Fruit fly (Drosophila melanogaster): ENCODE data around the gene croc.

The croc gene

DNA sequence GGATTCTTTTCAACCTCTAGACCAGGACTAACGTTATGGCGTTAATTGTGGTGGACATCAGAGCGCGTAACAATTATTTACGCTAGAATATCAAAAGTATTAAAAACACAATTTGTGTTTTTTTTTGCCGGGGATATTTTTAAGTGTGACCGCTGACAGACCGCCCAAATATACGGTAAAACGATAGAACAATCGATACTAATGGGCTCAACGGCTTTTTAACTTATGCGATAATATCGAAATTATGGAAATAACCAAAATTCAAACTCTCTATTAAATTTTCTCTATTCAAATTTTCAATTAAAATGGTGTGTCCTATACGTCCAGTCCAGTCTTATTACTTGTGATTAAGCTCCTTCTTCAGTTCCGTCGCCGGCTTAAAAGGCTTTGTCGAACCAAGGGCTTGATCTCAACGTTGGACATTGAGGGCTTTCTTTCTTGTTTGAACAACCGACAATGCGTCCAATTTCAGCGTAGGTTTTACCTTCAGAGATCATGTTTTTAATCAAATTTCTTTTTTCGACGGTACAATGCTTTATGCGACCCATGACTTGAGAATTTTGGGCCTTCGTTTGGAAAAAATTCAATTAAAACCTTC is 35.0 kb downstream of the croc start, which contains the start of gene CG5664:
CG5664 (minus strand) TSS at position 148 of the 598 bp plus-strand sequence.
- TF ChIP-seq CG18764 (GFP tag; optimal IDR thresholded peaks at IDR 0.05) (no peak), disco-r (GFP tag; optimal IDR thresholded peaks at IDR 0.05) (no peak), E2f2 (GFP tag; IDR thresholded peaks at IDR 0.05) (peak; percentile 81), Doc3 (GFP tag; IDR thresholded peaks at IDR 0.05; ENCODE audit: partially characterized antibody) (peak; percentile 71; the same call in 2 of the 3 replicates), HLH4C (GFP tag; IDR thresholded peaks at IDR 0.05; ENCODE audit: partially characterized antibody) (peak; percentile 78), Dll (GFP tag; IDR thresholded peaks at IDR 0.05; ENCODE audit: partially characterized antibody) (peak; percentile 89), CG13287 (GFP tag; IDR thresholded peaks at IDR 0.05; ENCODE audit: partially characterized antibody) (peak; percentile 88), ro (GFP tag; IDR thresholded peaks at IDR 0.05) (no peak), zfh1 (GFP tag; IDR thresholded peaks at IDR 0.05) (no peak), MESR4 (GFP tag; optimal IDR thresholded peaks at IDR 0.05) (peak; percentile 2), CG9797 (GFP tag; optimal IDR thresholded peaks at IDR 0.05) (peak; percentile 31), CG11695 (GFP tag; IDR thresholded peaks at IDR 0.05) (no peak), Pdp1 (GFP tag; optimal IDR thresholded peaks at IDR 0.05) (no peak), slou (GFP tag; optimal IDR thresholded peaks at IDR 0.05) (no peak), CG8765 (GFP tag; IDR thresholded peaks at IDR 0.05) (no peak), CG12942 (GFP tag; optimal IDR thresholded peaks at IDR 0.05) (no peak), CG2120 (GFP tag; optimal IDR thresholded peaks at IDR 0.05) (no peak), vnd (GFP tag; IDR thresholded peaks at IDR 0.05; ENCODE audit: partially characterized antibody) (peak; percentile 69), Bgb (GFP tag; IDR thresholded peaks at IDR 0.05; ENCODE audit: partially characterized antibody) (peak; percentile 85), GATAe (GFP tag; conservative IDR thresholded peaks at IDR 0.05) (no peak), CG5953 (GFP tag; IDR thresholded peaks at IDR 0.05) (no peak), CG34224 (GFP tag; IDR thresholded peaks at IDR 0.05; ENCODE audit: partially characterized antibody) (peak; percentile 79), hbn (GFP tag; IDR thresholded peaks at IDR 0.05; ENCODE audit: partially characterized antibody) (peak; percentile 79), CG4424 (GFP tag; optimal IDR thresholded peaks at IDR 0.05) (no peak), Med (GFP tag) (peak; percentile 48), ato (GFP tag; IDR thresholded peaks at IDR 0.05; ENCODE audit: partially characterized antibody) (0 out of 2 replicates have a peak, but pooled peaks have one; percentile 36), Scr (GFP tag; IDR thresholded peaks at IDR 0.05; ENCODE audit: partially characterized antibody) (peak; percentile 86), stwl (tag; optimal IDR thresholded peaks at IDR 0.05) (peak; percentile 52), CG14860 (GFP tag; IDR thresholded peaks at IDR 0.05; ENCODE audit: partially characterized antibody) (0 out of 3 replicates have a peak, but pooled peaks have one; percentile 54), Meics (GFP tag; optimal IDR thresholded peaks at IDR 0.05) (no peak), inv (GFP tag; IDR thresholded peaks at IDR 0.05; ENCODE audit: partially characterized antibody) (peak; percentile 76), knrl (GFP tag; IDR thresholded peaks at IDR 0.05; ENCODE audit: partially characterized antibody) (peak; percentile 88), vvl (GFP tag; IDR thresholded peaks at IDR 0.05) (peak; percentile 63), unc-4 (GFP tag; IDR thresholded peaks at IDR 0.05; ENCODE audit: partially characterized antibody) (peak; percentile 82), E2f1 (GFP tag; IDR thresholded peaks at IDR 0.05) (no peak), Opbp (GFP tag; IDR thresholded peaks at IDR 0.05; ENCODE audit: partially characterized antibody) (peak; percentile 80; the same call in 2 of the 3 replicates), CG3281 (GFP tag; optimal IDR thresholded peaks at IDR 0.05) (no peak), Dad (GFP tag; optimal IDR thresholded peaks at IDR 0.05) (no peak), odd (GFP tag; optimal IDR thresholded peaks at IDR 0.05) (no peak), CTCF (GFP tag; optimal IDR thresholded peaks at IDR 0.05) (no peak), hb (GFP tag; IDR thresholded peaks at IDR 0.05; ENCODE audit: partially characterized antibody) (peak; percentile 58; the same call in 1 of the 3 replicates), Sry-δ (GFP tag; optimal IDR thresholded peaks at IDR 0.05) (peak; percentile 81), Sox100B (GFP tag; optimal IDR thresholded peaks at IDR 0.05) (no peak), row (GFP tag; IDR thresholded peaks at IDR 0.05) (peak; percentile 29; the same call in 1 of the 3 replicates), Hr51 (GFP tag; optimal IDR thresholded peaks at IDR 0.05) (no peak), bbx (GFP tag; IDR thresholded peaks at IDR 0.05; ENCODE audit: partially characterized antibody) (peak; percentile 79), CG11560 (tag; IDR thresholded peaks at IDR 0.05) (no peak), al (GFP tag; IDR thresholded peaks at IDR 0.05) (no peak)
